Fruit fly (Drosophila melanogaster): ENCODE measurements around the gene Acp1.
A peak's percentile ranks its signal among the peaks of the same experiment; 100 is the strongest.

Gene Acp1

dm6 chr2L:7741437-7741836, at the start of gene Acp1:
TSS of gene Acp1 (minus strand) at chr2L:7741537.
- TF ChIP-seq CG17801 (GFP tag; optimal IDR thresholded peaks at IDR 0.05; ENCODE audit: partially characterized antibody) = no peak

- TF ChIP-seq CG17801 (GFP tag; optimal IDR thresholded peaks at IDR 0.05; ENCODE audit: partially characterized antibody) = peak; percentile 38
Measured at dm6 chr2L:7790448-7791355, 49.4 kb upstream of the Acp1 start, which contains the start of gene CG7149. TSS of gene CG7149 (minus strand) at chr2L:7790557.

dm6 chr2L:7790081-7790447, 48.7 kb upstream of the Acp1 start:
- TF ChIP-seq CG17801 (GFP tag; optimal IDR thresholded peaks at IDR 0.05; ENCODE audit: partially characterized antibody) = no peak

dm6 chr2L:7788952-7789466, 47.7 kb upstream of the Acp1 start:
- TF ChIP-seq CG17801 (GFP tag; optimal IDR thresholded peaks at IDR 0.05; ENCODE audit: partially characterized antibody) = no peak

dm6 chr2L:7782788-7783401, 41.6 kb upstream of the Acp1 start, which contains the start of gene Brd7-9:
TSS of gene Brd7-9 (plus strand) at chr2L:7782865.
- TF ChIP-seq CG17801 (GFP tag; optimal IDR thresholded peaks at IDR 0.05; ENCODE audit: partially characterized antibody) = peak; percentile 22

dm6 chr2L:7781165-7781564, 39.8 kb upstream of the Acp1 start, which contains the start of gene CG7164:
TSS of gene CG7164 (plus strand) at chr2L:7781465.
- no peak for TF ChIP-seq CG17801 (GFP tag; optimal IDR thresholded peaks at IDR 0.05; ENCODE audit: partially characterized antibody)

dm6 chr2L:7779785-7780184, 38.4 kb upstream of the Acp1 start, which contains the start of gene Uro:
TSS of gene Uro (plus strand) at chr2L:7780085.
- no peak for TF ChIP-seq CG17801 (GFP tag; optimal IDR thresholded peaks at IDR 0.05; ENCODE audit: partially characterized antibody)

- TF ChIP-seq CG17801 (GFP tag; optimal IDR thresholded peaks at IDR 0.05; ENCODE audit: partially characterized antibody) = no peak
Measured at dm6 chr2L:7777979-7778692, 36.8 kb upstream of the Acp1 start, which contains the start of gene CG7179. TSS of gene CG7179 (minus strand) at chr2L:7778029.

- TF ChIP-seq CG17801 (GFP tag; optimal IDR thresholded peaks at IDR 0.05; ENCODE audit: partially characterized antibody) = no peak
Measured at dm6 chr2L:7775260-7775659, 33.9 kb upstream of the Acp1 start.

dm6 chr2L:7771891-7772290, 30.6 kb upstream of the Acp1 start:
- no peak for TF ChIP-seq CG17801 (GFP tag; optimal IDR thresholded peaks at IDR 0.05; ENCODE audit: partially characterized antibody)

dm6 chr2L:7767328-7767727, 26.0 kb upstream of the Acp1 start, which contains the start of gene CG7191:
TSS of gene CG7191 (plus strand) at chr2L:7767628.
- TF ChIP-seq CG17801 (GFP tag; optimal IDR thresholded peaks at IDR 0.05; ENCODE audit: partially characterized antibody) = no peak

- TF ChIP-seq CG17801 (GFP tag; optimal IDR thresholded peaks at IDR 0.05; ENCODE audit: partially characterized antibody) = no peak
Measured at dm6 chr2L:7756835-7757234, 15.5 kb upstream of the Acp1 start.

- TF ChIP-seq CG17801 (GFP tag; optimal IDR thresholded peaks at IDR 0.05; ENCODE audit: partially characterized antibody) = no peak
Measured at dm6 chr2L:7754539-7754938, 13.2 kb upstream of the Acp1 start.

dm6 chr2L:7753874-7754273, 12.5 kb upstream of the Acp1 start, which contains the start of gene CG46025:
TSS of gene CG46025 (plus strand) at chr2L:7754174.
- TF ChIP-seq CG17801 (GFP tag; optimal IDR thresholded peaks at IDR 0.05; ENCODE audit: partially characterized antibody) = no peak

- TF ChIP-seq CG17801 (GFP tag; optimal IDR thresholded peaks at IDR 0.05; ENCODE audit: partially characterized antibody) = no peak
Measured at dm6 chr2L:7753086-7753485, 11.7 kb upstream of the Acp1 start, which contains the start of gene CG7203. TSS of gene CG7203 (minus strand) at chr2L:7753186.

Measured in ovary, adult (tissue).